In the genomic region with DNA sequence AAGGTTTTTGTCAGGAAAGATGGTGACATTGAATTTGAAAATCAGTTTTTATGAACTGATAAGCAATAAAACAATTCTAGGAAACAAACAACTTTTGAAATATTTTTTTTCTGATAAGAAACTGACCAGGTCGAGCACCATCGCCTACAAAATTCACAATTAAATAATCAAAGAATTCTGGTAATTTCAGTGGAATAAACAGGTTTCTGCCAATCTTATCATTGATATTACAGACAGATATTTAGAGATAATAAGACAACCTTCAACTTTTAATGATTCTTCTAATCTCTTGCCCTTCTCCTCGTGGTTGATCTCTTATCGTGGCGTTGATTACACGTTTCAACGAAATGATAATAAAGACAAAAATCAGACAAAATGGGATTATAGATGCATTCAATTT, we compare ENCODE assay signal across 1 worm cellular context.
TF ChIP-seq lines count a peak whose summit lies in the region.

No protein-coding gene starts in this region.

TF ChIP-seq in whole organism, L1 larva, 84 proteins besides CTCF, POLR2A, EP300 and RAD21 (continued from another document):
- TF ChIP-seq isw-1 (GFP tag; IDR thresholded peaks at IDR 0.05; lab: Robert Waterston, UW) (no peak), ceh-90 (tag; optimal IDR thresholded peaks at IDR 0.05; lab: Kevin White, UChicago) (no peak), nhr-47 (tag; optimal IDR thresholded peaks at IDR 0.05; lab: Kevin White, UChicago) (no peak), unc-62 (GFP tag; optimal IDR thresholded peaks at IDR 0.05; lab: Kevin White, UChicago) (no peak), fkh-8 (tag; optimal IDR thresholded peaks at IDR 0.05; lab: Kevin White, UChicago) (no peak), hpl-2 (GFP tag; optimal IDR thresholded peaks at IDR 0.05; lab: Kevin White, UChicago) (no peak), lir-3 (tag; optimal IDR thresholded peaks at IDR 0.05; lab: Kevin White, UChicago; ENCODE audit: poor library complexity) (no peak), pag-3 (tag; optimal IDR thresholded peaks at IDR 0.05; lab: Kevin White, UChicago; ENCODE audit: borderline replicate concordance, insufficient read depth) (no peak), nhr-19 (GFP tag; conservative IDR thresholded peaks at IDR 0.05; lab: Robert Waterston, UW) (peak; percentile 27), Y116A8C.19 (tag; optimal IDR thresholded peaks at IDR 0.05; lab: Kevin White, UChicago; ENCODE audit: borderline replicate concordance) (no peak), nhr-76 (tag; optimal IDR thresholded peaks at IDR 0.05; lab: Kevin White, UChicago) (no peak), nhr-77 (tag; optimal IDR thresholded peaks at IDR 0.05; lab: Kevin White, UChicago) (no peak), mdl-1 (tag; optimal IDR thresholded peaks at IDR 0.05; lab: Kevin White, UChicago) (no peak), nhr-20 (tag; optimal IDR thresholded peaks at IDR 0.05; lab: Kevin White, UChicago) (peak; percentile 61), snu-23 (GFP tag; optimal IDR thresholded peaks at IDR 0.05; lab: Kevin White, UChicago) (peak; percentile 34), ama-1 (optimal IDR thresholded peaks at IDR 0.05; lab: Kevin White, UChicago) (no peak), jun-1 (tag; optimal IDR thresholded peaks at IDR 0.05; lab: Kevin White, UChicago) (peak; percentile 27), lin-35 (GFP tag; optimal IDR thresholded peaks at IDR 0.05; lab: Kevin White, UChicago) (no peak), skn-1 (tag; optimal IDR thresholded peaks at IDR 0.05; lab: Kevin White, UChicago) (no peak), pax-3 (tag; optimal IDR thresholded peaks at IDR 0.05; lab: Kevin White, UChicago) (no peak), dsc-1 (tag; optimal IDR thresholded peaks at IDR 0.05; lab: Kevin White, UChicago) (no peak), lsy-2 (tag; optimal IDR thresholded peaks at IDR 0.05; lab: Kevin White, UChicago) (no peak), hlh-17 (GFP tag; optimal IDR thresholded peaks at IDR 0.05; lab: Kevin White, UChicago; ENCODE audit: borderline replicate concordance) (no peak), grh-1 (GFP tag; IDR thresholded peaks at IDR 0.05; lab: Robert Waterston, UW) (peak; percentile 50; the same call in 1 of the 2 replicates), nhr-12 (tag; optimal IDR thresholded peaks at IDR 0.05; lab: Kevin White, UChicago) (no peak), alr-1 (tag; optimal IDR thresholded peaks at IDR 0.05; lab: Kevin White, UChicago; ENCODE audit: borderline replicate concordance) (no peak), nhr-28 (tag; optimal IDR thresholded peaks at IDR 0.05; lab: Kevin White, UChicago) (no peak), ces-1 (GFP tag; optimal IDR thresholded peaks at IDR 0.05; lab: Kevin White, UChicago) (no peak), nhr-71 (tag; optimal IDR thresholded peaks at IDR 0.05; lab: Kevin White, UChicago) (peak; percentile 47), lin-15B (tag; optimal IDR thresholded peaks at IDR 0.05; lab: Kevin White, UChicago) (no peak), elt-2 (tag; optimal IDR thresholded peaks at IDR 0.05; lab: Kevin White, UChicago) (peak; percentile 96), mep-1 (tag; optimal IDR thresholded peaks at IDR 0.05; lab: Kevin White, UChicago) (no peak), rnt-1 (tag; optimal IDR thresholded peaks at IDR 0.05; lab: Kevin White, UChicago) (no peak), fkh-4 (tag; optimal IDR thresholded peaks at IDR 0.05; lab: Kevin White, UChicago; ENCODE audit: borderline replicate concordance) (no peak), sptf-1 (tag; optimal IDR thresholded peaks at IDR 0.05; lab: Kevin White, UChicago) (no peak), F16B12.6 (tag; optimal IDR thresholded peaks at IDR 0.05; lab: Kevin White, UChicago) (no peak), elt-3 (tag; optimal IDR thresholded peaks at IDR 0.05; lab: Kevin White, UChicago) (peak; percentile 79 to 99 (median 89))
